Worm (Caenorhabditis elegans) whole organism, L2 larva: Measurements from ENCODE around the gene ngn-1.
A peak's percentile ranks its signal among the peaks of the same experiment; 100 is the strongest.

ENCODE experiments used
- C34F6.9 ChIP-seq: fragments of 150-350 bp; optimal IDR thresholded peaks from 2 replicates; lab custom pipeline; 2014; ENCODE audit warnings: missing biosample characterization, missing genetic modification characterization
- F13H6.1 ChIP-seq: sonication (generic microtip); optimal IDR thresholded peaks from 2 replicates; lab custom pipeline; 2016; ENCODE audit warnings: missing genetic modification characterization, missing compliant biosample characterization
- R02D3.7 ChIP-seq: fragments of 150-350 bp; optimal IDR thresholded peaks from 2 replicates; lab custom pipeline; 2014; ENCODE audit warnings: missing biosample characterization, missing genetic modification characterization
- Y55F3AM.14 ChIP-seq: fragments of 200-800 bp; sonication (Bioruptor generic); optimal IDR thresholded peaks from 2 replicates; lab custom pipeline; 2018; ENCODE audit warnings: mild to moderate bottlenecking, missing genetic modification characterization, missing compliant biosample characterization
- ZK546.5 ChIP-seq: sonication (generic microtip); optimal IDR thresholded peaks from 2 replicates; lab custom pipeline; 2017; ENCODE audit warnings: missing biosample characterization, missing genetic modification characterization
- alr-1 ChIP-seq: fragments of 150-350 bp; optimal IDR thresholded peaks from 2 replicates; lab custom pipeline; 2014; ENCODE audit warnings: missing biosample characterization, missing genetic modification characterization
- aly-2 ChIP-seq: fragments of 150-350 bp; optimal IDR thresholded peaks from 2 replicates; lab custom pipeline; 2014; ENCODE audit warnings: missing biosample characterization, missing genetic modification characterization
- ama-1 ChIP-seq: fragments of 150-350 bp; optimal IDR thresholded peaks from 2 replicates; lab custom pipeline; 2018; ENCODE audit warnings: inconsistent platforms
- ceh-82 ChIP-seq: fragments of 150-350 bp; optimal IDR thresholded peaks from 2 replicates; lab custom pipeline; 2014; ENCODE audit warnings: missing biosample characterization, missing genetic modification characterization
- crh-2 ChIP-seq: sonication (generic microtip); optimal IDR thresholded peaks from 2 replicates; lab custom pipeline; 2017; ENCODE audit warnings: missing biosample characterization, missing genetic modification characterization
- dmd-4 ChIP-seq: sonication (generic microtip); optimal IDR thresholded peaks from 2 replicates; lab custom pipeline; 2017; ENCODE audit warnings: missing biosample characterization, missing genetic modification characterization
- egl-27 ChIP-seq: sonication (generic microtip); optimal IDR thresholded peaks from 3 replicates; lab custom pipeline; 2017; ENCODE audit warnings: missing biosample characterization, missing genetic modification reagents, missing genetic modification characterization
- elt-3 ChIP-seq: sonication (generic microtip); optimal IDR thresholded peaks from 2 replicates; lab custom pipeline; 2017; ENCODE audit warnings: missing biosample characterization, missing genetic modification characterization
- fos-1 ChIP-seq: fragments of 150-350 bp; optimal IDR thresholded peaks from 2 replicates; lab custom pipeline; 2014; ENCODE audit warnings: missing biosample characterization, missing genetic modification characterization
- gmeb-1 ChIP-seq: fragments of 150-350 bp; optimal IDR thresholded peaks from 2 replicates; lab custom pipeline; 2014; ENCODE audit warnings: missing biosample characterization, missing genetic modification characterization
- lin-11 ChIP-seq: fragments of 150-350 bp; sonication (generic microtip); optimal IDR thresholded peaks from 2 replicates; lab custom pipeline; 2014; ENCODE audit warnings: missing biosample characterization, missing genetic modification characterization, inconsistent platforms, mixed read lengths
- lin-13 ChIP-seq: fragments of 150-350 bp; optimal IDR thresholded peaks from 2 replicates; lab custom pipeline; 2014; ENCODE audit warnings: missing biosample characterization, missing genetic modification reagents, missing genetic modification characterization
- lin-39 ChIP-seq: fragments of 150-350 bp; optimal IDR thresholded peaks from 2 replicates; lab custom pipeline; 2014; ENCODE audit warnings: missing biosample characterization, missing genetic modification reagents, missing genetic modification characterization
- lsy-2 ChIP-seq, 2 experiments: fragments of 150-350 bp in 1 of 2; sonication (generic microtip) in 1 of 2; optimal IDR thresholded peaks; 2 replicates each; lab custom pipeline; 2014 to 2017; ENCODE audit warnings: missing biosample characterization in 2 of 2, missing genetic modification characterization in 2 of 2
- mab-5 ChIP-seq: fragments of 150-350 bp; optimal IDR thresholded peaks from 2 replicates; lab custom pipeline; 2014; ENCODE audit warnings: missing biosample characterization, missing genetic modification characterization
- mbf-1 ChIP-seq: sonication (generic microtip); optimal IDR thresholded peaks from 2 replicates; lab custom pipeline; 2017; ENCODE audit warnings: missing biosample characterization, missing genetic modification characterization
- mdl-1 ChIP-seq, 2 experiments: fragments of 150-350 bp in 1 of 2; sonication (generic microtip) in 1 of 2; optimal IDR thresholded peaks; 2 replicates each; lab custom pipeline; 2017; ENCODE audit warnings: missing biosample characterization in 2 of 2, missing genetic modification characterization in 2 of 2
- nhr-11 ChIP-seq: fragments of 150-350 bp; optimal IDR thresholded peaks from 2 replicates; lab custom pipeline; 2014; ENCODE audit warnings: missing biosample characterization, missing genetic modification characterization
- nhr-12 ChIP-seq: fragments of 150-350 bp; optimal IDR thresholded peaks from 2 replicates; lab custom pipeline; 2014; ENCODE audit warnings: missing biosample characterization, missing genetic modification characterization
- nhr-129 ChIP-seq: fragments of 150-350 bp; optimal IDR thresholded peaks from 2 replicates; lab custom pipeline; 2014; ENCODE audit warnings: missing biosample characterization, missing genetic modification characterization
- nhr-21 ChIP-seq: fragments of 150-350 bp; optimal IDR thresholded peaks from 2 replicates; lab custom pipeline; 2014; ENCODE audit warnings: missing biosample characterization, missing genetic modification characterization
- nhr-23 ChIP-seq: fragments of 150-350 bp; optimal IDR thresholded peaks from 2 replicates; lab custom pipeline; 2014; ENCODE audit warnings: missing biosample characterization, missing genetic modification reagents, missing genetic modification characterization
- nhr-25 ChIP-seq: fragments of 150-350 bp; sonication (generic microtip); optimal IDR thresholded peaks from 3 replicates; lab custom pipeline; 2014; ENCODE audit warnings: missing biosample characterization, missing genetic modification characterization
- nhr-6 ChIP-seq: fragments of 150-350 bp; optimal IDR thresholded peaks from 2 replicates; lab custom pipeline; 2014; ENCODE audit warnings: missing biosample characterization, missing genetic modification characterization
- nhr-77 ChIP-seq: fragments of 150-350 bp; optimal IDR thresholded peaks from 2 replicates; lab custom pipeline; 2014; ENCODE audit warnings: missing biosample characterization, missing genetic modification characterization
- peb-1 ChIP-seq: fragments of 150-350 bp; optimal IDR thresholded peaks from 2 replicates; lab custom pipeline; 2014; ENCODE audit warnings: missing biosample characterization, missing genetic modification characterization
- sem-4 ChIP-seq: fragments of 150-350 bp; optimal IDR thresholded peaks from 2 replicates; lab custom pipeline; 2014; ENCODE audit warnings: missing biosample characterization, missing genetic modification reagents, missing genetic modification characterization
- skn-1 ChIP-seq: sonication (generic microtip); optimal IDR thresholded peaks from 2 replicates; lab custom pipeline; 2017; ENCODE audit warnings: missing biosample characterization, missing genetic modification characterization
- sma-3 ChIP-seq: sonication (generic microtip); optimal IDR thresholded peaks from 2 replicates; lab custom pipeline; 2016; ENCODE audit warnings: missing genetic modification reagents, missing genetic modification characterization, missing compliant biosample characterization
- sma-9 ChIP-seq, 2 experiments: fragments of 150-350 bp in 1 of 2; sonication (generic microtip) in 1 of 2; optimal IDR thresholded peaks; 2 replicates each; lab custom pipeline; 2014 to 2016; ENCODE audit warnings: missing genetic modification characterization in 2 of 2, mild to moderate bottlenecking in 1 of 2, missing biosample characterization in 1 of 2, missing compliant biosample characterization in 1 of 2, missing genetic modification reagents in 1 of 2, moderate library complexity in 1 of 2
- snpc-4 ChIP-seq: fragments of 150-350 bp; optimal IDR thresholded peaks from 2 replicates; lab custom pipeline; 2014; ENCODE audit warnings: missing biosample characterization, missing genetic modification characterization
- unc-39 ChIP-seq: fragments of 150-350 bp; optimal IDR thresholded peaks from 2 replicates; lab custom pipeline; 2014; ENCODE audit warnings: missing biosample characterization, missing genetic modification characterization
- unc-55 ChIP-seq: fragments of 150-350 bp; sonication (generic microtip); optimal IDR thresholded peaks from 3 replicates; lab custom pipeline; 2014; ENCODE audit warnings: missing biosample characterization, missing genetic modification reagents, missing genetic modification characterization
- unc-62 ChIP-seq: fragments of 150-350 bp; optimal IDR thresholded peaks from 2 replicates; lab custom pipeline; 2014; ENCODE audit warnings: missing biosample characterization, missing genetic modification reagents, missing genetic modification characterization
- zag-1 ChIP-seq: fragments of 150-350 bp; optimal IDR thresholded peaks from 2 replicates; lab custom pipeline; 2014; ENCODE audit warnings: missing biosample characterization, missing genetic modification characterization
- ztf-11 ChIP-seq: sonication (generic microtip); optimal IDR thresholded peaks from 2 replicates; lab custom pipeline; 2017; ENCODE audit warnings: missing biosample characterization, missing genetic modification characterization
- ztf-4 ChIP-seq: fragments of 150-350 bp; optimal IDR thresholded peaks from 2 replicates; lab custom pipeline; 2014; ENCODE audit warnings: missing biosample characterization, missing genetic modification characterization

ngn-1 gene

ce11 chrIV:2650031-2650430 is 22.0 kb upstream of the ngn-1 start:
- TF ChIP-seq lin-39 (tag; lab: Kevin White, UChicago) (no peak), nhr-12 (tag; lab: Kevin White, UChicago) (no peak), C34F6.9 (tag; lab: Kevin White, UChicago) (no peak), alr-1 (tag; lab: Kevin White, UChicago) (no peak), sma-9 (GFP tag; optimal IDR thresholded peaks at IDR 0.05; lab: Kevin White, UChicago) (no peak), sma-9 (tag; optimal IDR thresholded peaks at IDR 0.05; lab: Kevin White, UChicago) (no peak), dmd-4 (tag; lab: Kevin White, UChicago) (no peak), Y55F3AM.14 (GFP tag; lab: Kevin White, UChicago) (no peak), F13H6.1 (tag; lab: Kevin White, UChicago) (no peak), peb-1 (tag; lab: Kevin White, UChicago) (no peak), ztf-4 (tag; lab: Kevin White, UChicago) (no peak), egl-27 (tag; lab: Kevin White, UChicago) (no peak), ztf-11 (tag; lab: Kevin White, UChicago) (no peak), nhr-11 (tag; lab: Kevin White, UChicago) (no peak), nhr-77 (no peak), ama-1 (no peak), gmeb-1 (tag; lab: Kevin White, UChicago) (no peak), sem-4 (tag; lab: Kevin White, UChicago) (no peak)

- TF ChIP-seq sma-9 (GFP tag; optimal IDR thresholded peaks at IDR 0.05; lab: Kevin White, UChicago): no peak
- no peak for TF ChIP-seq sma-9 (tag; optimal IDR thresholded peaks at IDR 0.05; lab: Kevin White, UChicago)
- TF ChIP-seq nhr-77: no peak
- TF ChIP-seq skn-1 (tag; lab: Kevin White, UChicago): no peak
- TF ChIP-seq ama-1: no peak
- no peak for TF ChIP-seq unc-55 (GFP tag; lab: Kevin White, UChicago)
- TF ChIP-seq aly-2: no peak
- TF ChIP-seq lin-13 (GFP tag; lab: Kevin White, UChicago): no peak
- TF ChIP-seq ceh-82 (tag; lab: Kevin White, UChicago): no peak
- no peak for TF ChIP-seq mbf-1
- TF ChIP-seq ztf-4 (tag; lab: Kevin White, UChicago): no peak
- no peak for TF ChIP-seq sem-4 (tag; lab: Kevin White, UChicago)
- TF ChIP-seq nhr-11 (tag; lab: Kevin White, UChicago): no peak
- no peak for TF ChIP-seq nhr-21
- TF ChIP-seq nhr-12 (tag; lab: Kevin White, UChicago): no peak
- TF ChIP-seq mab-5 (tag; lab: Kevin White, UChicago): no peak
- no peak for TF ChIP-seq elt-3 (tag; lab: Kevin White, UChicago)
Measured at ce11 chrIV:2642673-2643072, 14.6 kb upstream of the ngn-1 start, which contains the start of gene ric-8. Gene ric-8, plus strand, starts transcription at chrIV:2642973.

ce11 chrIV:2642054-2642453 is 14.0 kb upstream of the ngn-1 start:
- TF ChIP-seq mab-5 (tag; lab: Kevin White, UChicago) (no peak), unc-55 (GFP tag; lab: Kevin White, UChicago) (peak; percentile 5)
- TF ChIP-seq, all 48 proteins: peak for 1

ce11 chrIV:2640950-2641349 is 12.9 kb upstream of the ngn-1 start, which contains the start of the genes mdf-2 and nduv-3:
Gene mdf-2, minus strand, starts transcription at chrIV:2641125.
Gene nduv-3, plus strand, starts transcription at chrIV:2641310.
- peak; percentile 44 for TF ChIP-seq nhr-21
- peak; percentile 33 for TF ChIP-seq fos-1
- TF ChIP-seq lsy-2 (tag; optimal IDR thresholded peaks at IDR 0.05; lab: Kevin White, UChicago): peak; percentile 88 to 90
- peak; percentile 38 for TF ChIP-seq sem-4 (tag; lab: Kevin White, UChicago)
- TF ChIP-seq lin-13 (GFP tag; lab: Kevin White, UChicago): peak; percentile 85
- peak in 1 of 2 experiments; percentile 9 for TF ChIP-seq mdl-1 (tag; optimal IDR thresholded peaks at IDR 0.05; lab: Kevin White, UChicago)
- peak; percentile 86 for TF ChIP-seq unc-55 (GFP tag; lab: Kevin White, UChicago)
- TF ChIP-seq gmeb-1 (tag; lab: Kevin White, UChicago): peak; percentile 93
- peak; percentile 70 for TF ChIP-seq sma-9 (GFP tag; optimal IDR thresholded peaks at IDR 0.05; lab: Kevin White, UChicago)
- no peak for TF ChIP-seq sma-9 (tag; optimal IDR thresholded peaks at IDR 0.05; lab: Kevin White, UChicago)
- peak; percentile 75 for TF ChIP-seq mab-5 (tag; lab: Kevin White, UChicago)
- no peak for TF ChIP-seq nhr-23
- TF ChIP-seq nhr-6: peak; percentile 12
- no peak for TF ChIP-seq unc-39 (tag; lab: Kevin White, UChicago)
- no peak for TF ChIP-seq ztf-11 (tag; lab: Kevin White, UChicago)
- peak; percentile 73 for TF ChIP-seq nhr-25 (tag; lab: Kevin White, UChicago)
- peak; percentile 27 for TF ChIP-seq R02D3.7
- peak; percentile 0 for TF ChIP-seq ZK546.5 (tag; lab: Kevin White, UChicago)
- TF ChIP-seq snpc-4 (tag; lab: Kevin White, UChicago): peak; percentile 0
- peak; percentile 62 for TF ChIP-seq nhr-129 (tag; lab: Kevin White, UChicago)
- peak; percentile 31 for TF ChIP-seq nhr-77
- TF ChIP-seq crh-2 (tag; lab: Kevin White, UChicago): peak; percentile 51
- TF ChIP-seq sma-3 (GFP tag; lab: Kevin White, UChicago): peak; percentile 49
- no peak for TF ChIP-seq ztf-4 (tag; lab: Kevin White, UChicago)
- TF ChIP-seq unc-62 (GFP tag; lab: Kevin White, UChicago): no peak
- peak; percentile 67 for TF ChIP-seq F13H6.1 (tag; lab: Kevin White, UChicago)
- peak; percentile 92 for TF ChIP-seq C34F6.9 (tag; lab: Kevin White, UChicago)
- no peak for TF ChIP-seq zag-1 (tag; lab: Kevin White, UChicago)
- peak; percentile 68 for TF ChIP-seq lin-11
- TF ChIP-seq egl-27 (tag; lab: Kevin White, UChicago): peak; percentile 44
